Worm (Caenorhabditis elegans) whole organism, L4 larva: ENCODE data around the gene gldi-6.
A peak's percentile ranks its signal among the peaks of the same experiment; 100 is the strongest.

ENCODE experiments used
- F44E2.7 ChIP-seq: fragments of 200-800 bp; sonication (Bioruptor generic); IDR thresholded peaks from 2 replicates; pipeline ENCODE4 v2.1.2; 2022; ENCODE audit warnings: missing genetic modification characterization, missing compliant biosample characterization
- R02D3.7 ChIP-seq: fragments of 150-350 bp; sonication (generic microtip); optimal IDR thresholded peaks from 3 replicates; lab custom pipeline; 2014; ENCODE audit warnings: missing biosample characterization, missing genetic modification characterization
- T20F7.1 ChIP-seq: fragments of 200-800 bp; sonication (Bioruptor generic); optimal IDR thresholded peaks from 2 replicates; lab custom pipeline; 2018; ENCODE audit warnings: mild to moderate bottlenecking, missing genetic modification characterization, missing compliant biosample characterization
- Y75B8A.6 ChIP-seq: fragments of 200-800 bp; sonication (Bioruptor generic); IDR thresholded peaks from 2 replicates; pipeline ENCODE4 v1.3.6; 2022; ENCODE audit warnings: missing genetic modification reagents, missing genetic modification characterization, missing compliant biosample characterization
- ZK337.2 ChIP-seq: fragments of 200-800 bp; sonication (Bioruptor generic); IDR thresholded peaks from 2 replicates; pipeline ENCODE4 v1.3.6; 2022; ENCODE audit warnings: missing genetic modification reagents, missing genetic modification characterization, missing compliant biosample characterization
- ZK546.5 ChIP-seq, 2 experiments: sonication (generic microtip); optimal IDR thresholded peaks; 2 replicates each; lab custom pipeline; 2017; ENCODE audit warnings: missing biosample characterization in 2 of 2, missing genetic modification characterization in 2 of 2
- aly-2 ChIP-seq: sonication (generic microtip); optimal IDR thresholded peaks from 2 replicates; lab custom pipeline; 2018; ENCODE audit warnings: missing biosample characterization, missing genetic modification characterization
- arid-1 ChIP-seq: fragments of 200-800 bp; sonication (Bioruptor generic); conservative IDR thresholded peaks from 2 replicates; pipeline ENCODE4 v1.3.6; 2022; ENCODE audit warnings: missing genetic modification reagents, missing genetic modification characterization, missing compliant biosample characterization
- ceh-20 ChIP-seq: fragments of 200-800 bp; sonication (Bioruptor generic); IDR thresholded peaks from 2 replicates; pipeline ENCODE4 v1.3.6; 2022; ENCODE audit warnings: missing genetic modification reagents, missing genetic modification characterization, missing compliant biosample characterization
- ceh-82 ChIP-seq: sonication (generic microtip); optimal IDR thresholded peaks from 2 replicates; lab custom pipeline; 2017; ENCODE audit warnings: missing biosample characterization, missing genetic modification characterization
- ces-1 ChIP-seq: fragments of 150-350 bp; sonication (generic microtip); optimal IDR thresholded peaks from 4 replicates; lab custom pipeline; 2014; ENCODE audit warnings: missing biosample characterization, missing genetic modification reagents, missing genetic modification characterization
- daf-16 ChIP-seq, 3 experiments: sonication (generic microtip); optimal IDR thresholded peaks; 2 replicates each; lab custom pipeline; 2016 to 2017; ENCODE audit warnings: missing genetic modification characterization in 3 of 3, missing genetic modification reagents in 3 of 3, mild to moderate bottlenecking in 2 of 3, missing compliant biosample characterization in 2 of 3, missing biosample characterization in 1 of 3, moderate library complexity in 1 of 3
- daf-19 ChIP-seq: fragments of 200-800 bp; sonication (Bioruptor generic); conservative IDR thresholded peaks from 2 replicates; pipeline ENCODE4 v1.3.6; 2022; ENCODE audit warnings: missing genetic modification characterization, missing compliant biosample characterization
- daf-8 ChIP-seq: fragments of 200-800 bp; sonication (Bioruptor generic); IDR thresholded peaks from 2 replicates; pipeline ENCODE4 v1.3.6; 2022; ENCODE audit warnings: missing genetic modification characterization, missing compliant biosample characterization
- dmd-6 ChIP-seq: fragments of 200-800 bp; sonication (Bioruptor generic); IDR thresholded peaks from 2 replicates; pipeline ENCODE4 v1.3.6; 2022; ENCODE audit warnings: missing genetic modification reagents, missing genetic modification characterization, missing compliant biosample characterization
- dmd-9 ChIP-seq: fragments of 200-800 bp; sonication (Bioruptor generic); IDR thresholded peaks from 2 replicates; pipeline ENCODE4 v1.3.6; 2022; ENCODE audit warnings: missing genetic modification reagents, missing genetic modification characterization, missing compliant biosample characterization
- dpl-1 ChIP-seq: fragments of 150-350 bp; optimal IDR thresholded peaks from 2 replicates; lab custom pipeline; 2014; ENCODE audit warnings: missing biosample characterization, missing genetic modification reagents, missing genetic modification characterization
- duxl-1 ChIP-seq: sonication (generic microtip); optimal IDR thresholded peaks from 2 replicates; lab custom pipeline; 2016; ENCODE audit warnings: mild to moderate bottlenecking, missing genetic modification characterization, moderate library complexity, missing compliant biosample characterization; ENCODE audit not compliant: poor library complexity
- dve-1 ChIP-seq: sonication (generic microtip); optimal IDR thresholded peaks from 2 replicates; lab custom pipeline; 2017; ENCODE audit warnings: antibody characterized with exemption, mild to moderate bottlenecking, missing genetic modification characterization, missing compliant biosample characterization; ENCODE audit not compliant: insufficient read depth
- hif-1 ChIP-seq, 2 experiments: sonication (generic microtip); optimal IDR thresholded peaks; 2 replicates each; lab custom pipeline; 2016 to 2017; ENCODE audit warnings: missing compliant biosample characterization in 2 of 2, missing genetic modification characterization in 2 of 2, missing genetic modification reagents in 2 of 2, missing genotype in 2 of 2, mild to moderate bottlenecking in 1 of 2
- hlh-11 ChIP-seq: fragments of 200-800 bp; sonication (Bioruptor generic); optimal IDR thresholded peaks from 2 replicates; lab custom pipeline; 2018; ENCODE audit warnings: mild to moderate bottlenecking, missing genetic modification characterization, missing compliant biosample characterization
- hlh-30 ChIP-seq: sonication (generic microtip); optimal IDR thresholded peaks from 2 replicates; lab custom pipeline; 2017; ENCODE audit warnings: antibody characterized with exemption, mild to moderate bottlenecking, missing genetic modification characterization, missing compliant biosample characterization; ENCODE audit not compliant: insufficient read depth
- jun-1 ChIP-seq: fragments of 150-350 bp; optimal IDR thresholded peaks from 2 replicates; lab custom pipeline; 2014; ENCODE audit warnings: missing biosample characterization, missing genetic modification reagents, missing genetic modification characterization
- lin-1 ChIP-seq: fragments of 200-800 bp; sonication (Bioruptor generic); IDR thresholded peaks from 2 replicates; pipeline ENCODE4 v1.3.6; 2022; ENCODE audit warnings: missing genetic modification reagents, missing genetic modification characterization, missing compliant biosample characterization
- lin-13 ChIP-seq: fragments of 150-350 bp; optimal IDR thresholded peaks from 2 replicates; lab custom pipeline; 2014; ENCODE audit warnings: missing biosample characterization, missing genetic modification reagents, missing genetic modification characterization
- lin-29 ChIP-seq: fragments of 200-800 bp; sonication (Bioruptor generic); IDR thresholded peaks from 2 replicates; pipeline ENCODE4 v1.3.6; 2022; ENCODE audit warnings: missing genetic modification reagents, missing genetic modification characterization, missing compliant biosample characterization
- lin-38 ChIP-seq: fragments of 200-800 bp; sonication (Bioruptor generic); IDR thresholded peaks from 2 replicates; pipeline ENCODE4 v1.3.6; 2022; ENCODE audit warnings: missing genetic modification reagents, missing genetic modification characterization, missing compliant biosample characterization
- lir-3 ChIP-seq: sonication (generic microtip); optimal IDR thresholded peaks from 2 replicates; lab custom pipeline; 2016; ENCODE audit warnings: mild to moderate bottlenecking, missing genetic modification characterization, missing compliant biosample characterization
- madf-9 ChIP-seq: fragments of 200-800 bp; sonication (Bioruptor generic); conservative IDR thresholded peaks from 2 replicates; pipeline ENCODE4 v1.3.6; 2022; ENCODE audit warnings: missing genetic modification reagents, missing genetic modification characterization, missing compliant biosample characterization
- mdl-1 ChIP-seq, 2 experiments: fragments of 150-350 bp in 1 of 2; sonication (generic microtip) in 1 of 2; optimal IDR thresholded peaks; 2 replicates each; lab custom pipeline; 2014 to 2017; ENCODE audit warnings: missing biosample characterization in 2 of 2, missing genetic modification characterization in 2 of 2
- mxl-2 ChIP-seq: fragments of 200-800 bp; sonication (Bioruptor generic); conservative IDR thresholded peaks from 2 replicates; pipeline ENCODE4 v1.3.6; 2022; ENCODE audit warnings: missing genetic modification reagents, missing genetic modification characterization, missing compliant biosample characterization
- nhr-102 ChIP-seq: sonication (generic microtip); optimal IDR thresholded peaks from 2 replicates; lab custom pipeline; 2016; ENCODE audit warnings: mild to moderate bottlenecking, missing genetic modification characterization, moderate library complexity, missing compliant biosample characterization
- nhr-11 ChIP-seq: fragments of 150-350 bp; optimal IDR thresholded peaks from 2 replicates; lab custom pipeline; 2014; ENCODE audit warnings: missing biosample characterization, missing genetic modification characterization
- nhr-28 ChIP-seq: fragments of 150-350 bp; optimal IDR thresholded peaks from 2 replicates; lab custom pipeline; 2014; ENCODE audit warnings: missing biosample characterization, missing genetic modification characterization
- nhr-41 ChIP-seq: fragments of 200-800 bp; sonication (Bioruptor generic); IDR thresholded peaks from 2 replicates; pipeline ENCODE4 v1.3.6; 2022; ENCODE audit warnings: missing genetic modification reagents, missing genetic modification characterization, missing compliant biosample characterization
- nhr-42 ChIP-seq: fragments of 200-800 bp; sonication (Bioruptor generic); IDR thresholded peaks from 2 replicates; pipeline ENCODE4 v1.3.6; 2022; ENCODE audit warnings: missing genetic modification characterization, missing compliant biosample characterization
- nhr-77 ChIP-seq: fragments of 150-350 bp; optimal IDR thresholded peaks from 2 replicates; lab custom pipeline; 2014; ENCODE audit warnings: missing biosample characterization, missing genetic modification characterization
- php-3 ChIP-seq: fragments of 200-800 bp; sonication (Bioruptor generic); IDR thresholded peaks from 2 replicates; pipeline ENCODE4 v1.3.6; 2022; ENCODE audit warnings: missing genetic modification reagents, missing genetic modification characterization, missing compliant biosample characterization
- pqm-1 ChIP-seq: sonication (generic microtip); optimal IDR thresholded peaks from 2 replicates; lab custom pipeline; 2017; ENCODE audit warnings: missing biosample characterization, missing genetic modification characterization
- sdz-12 ChIP-seq: fragments of 200-800 bp; sonication (Bioruptor generic); optimal IDR thresholded peaks from 2 replicates; lab custom pipeline; 2018; ENCODE audit warnings: mild to moderate bottlenecking, missing genetic modification characterization, missing compliant biosample characterization
- set-16 ChIP-seq: fragments of 200-800 bp; sonication (Bioruptor generic); IDR thresholded peaks from 2 replicates; pipeline ENCODE4 v1.3.6; 2022; ENCODE audit warnings: missing genetic modification reagents, missing genetic modification characterization, missing compliant biosample characterization
- skn-1 ChIP-seq: fragments of 150-350 bp; optimal IDR thresholded peaks from 2 replicates; lab custom pipeline; 2014; ENCODE audit warnings: missing biosample characterization, missing genetic modification characterization
- tag-97 ChIP-seq: fragments of 200-800 bp; sonication (Bioruptor generic); IDR thresholded peaks from 2 replicates; pipeline ENCODE4 v1.3.6; 2022; ENCODE audit warnings: missing genetic modification characterization, missing compliant biosample characterization
- unc-39 ChIP-seq: sonication (generic microtip); optimal IDR thresholded peaks from 2 replicates; lab custom pipeline; 2017; ENCODE audit warnings: missing biosample characterization, missing genetic modification characterization
- vab-7 ChIP-seq: fragments of 200-800 bp; sonication (Bioruptor generic); IDR thresholded peaks from 2 replicates; pipeline ENCODE4 v1.3.6; 2022; ENCODE audit warnings: missing genetic modification reagents, missing genetic modification characterization, missing compliant biosample characterization
- zfp-2 ChIP-seq: sonication (generic microtip); optimal IDR thresholded peaks from 2 replicates; lab custom pipeline; 2016; ENCODE audit warnings: mild to moderate bottlenecking, missing genetic modification characterization, missing compliant biosample characterization
- zip-2 ChIP-seq: fragments of 150-350 bp; optimal IDR thresholded peaks from 2 replicates; lab custom pipeline; 2014; ENCODE audit warnings: missing biosample characterization, missing genetic modification characterization

gldi-6 gene

DNA sequence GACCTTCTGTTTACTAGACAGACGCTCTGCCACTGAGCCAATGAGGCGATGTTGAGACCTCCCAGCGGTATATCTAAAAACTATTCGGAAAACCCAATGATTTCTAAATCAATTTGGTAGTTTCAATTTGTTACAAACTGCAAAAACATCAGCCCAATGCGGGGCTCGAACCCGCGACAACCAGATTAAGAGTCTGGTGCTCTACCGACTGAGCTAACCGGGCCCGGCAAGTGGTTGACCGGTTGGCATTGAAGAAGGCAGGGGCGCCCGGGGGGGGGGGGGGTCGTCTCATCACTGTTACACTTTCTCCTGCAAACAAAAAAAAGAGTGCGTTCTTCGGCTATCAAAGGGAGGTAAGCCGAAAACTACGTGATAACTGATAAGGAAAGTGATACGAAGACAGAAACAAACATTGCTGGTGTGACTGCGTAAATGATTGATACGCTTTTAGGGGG lies 7.5 kb upstream of the gldi-6 start (continued):
- TF ChIP-seq F44E2.7 (GFP tag; lab: Robert Waterston, UW): peak; percentile 77; the same call in 1 of the 2 replicates
- TF ChIP-seq lin-1 (GFP tag; lab: Robert Waterston, UW): 0 out of 2 replicates have a peak, but pooled peaks have one; percentile 65
- peak; percentile 55 for TF ChIP-seq dve-1 (tag; lab: Kevin White, UChicago)
- TF ChIP-seq lin-29 (GFP tag; lab: Robert Waterston, UW): no peak
- TF ChIP-seq, all 104 proteins: peak for 55

DNA sequence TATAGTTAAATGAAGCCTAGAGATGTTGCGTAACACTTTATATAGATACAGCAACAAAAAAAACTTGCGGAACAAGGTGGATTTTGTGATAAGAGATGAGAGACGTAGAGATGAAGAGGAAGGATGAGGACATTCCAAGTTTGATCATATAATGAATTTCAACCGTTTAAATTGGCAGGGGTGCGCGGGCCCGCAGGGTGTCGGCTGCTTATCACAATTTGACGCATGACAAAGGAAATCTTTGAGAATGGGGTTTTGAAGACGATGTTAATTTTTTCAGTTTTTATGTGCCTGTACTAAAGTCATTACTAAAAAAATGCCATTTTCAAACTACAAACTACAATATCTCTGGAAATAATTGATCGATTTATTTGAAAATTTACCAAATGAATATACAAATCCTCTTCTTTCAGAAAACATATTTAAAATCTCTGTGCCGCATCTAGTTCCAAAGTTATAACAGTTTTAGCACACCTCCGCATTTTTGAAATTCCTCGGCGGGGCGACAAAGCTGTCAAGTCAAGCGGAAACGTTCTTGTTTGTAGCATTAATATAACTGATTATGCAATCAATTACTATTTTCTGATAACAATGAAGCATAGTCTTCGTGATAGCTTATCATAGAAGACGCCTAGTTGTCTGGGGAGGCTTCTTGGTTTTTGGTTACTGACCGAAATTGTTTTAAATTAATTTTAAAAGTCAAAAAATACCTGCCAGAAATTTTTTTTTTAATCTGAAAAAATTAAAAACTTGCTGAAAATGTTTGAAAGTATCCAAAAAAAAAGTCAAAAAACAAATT lies 6.7 kb upstream of the gldi-6 start:
- TF ChIP-seq set-16: no peak
- peak; percentile 60 for TF ChIP-seq nhr-28
- no peak for TF ChIP-seq T20F7.1 (GFP tag; lab: Kevin White, UChicago)
- TF ChIP-seq madf-9 (GFP tag; lab: Robert Waterston, UW): no peak
- TF ChIP-seq mxl-2 (GFP tag; lab: Robert Waterston, UW): no peak
- TF ChIP-seq arid-1: no peak
- TF ChIP-seq daf-8 (GFP tag; lab: Robert Waterston, UW): no peak
- no peak for TF ChIP-seq lin-13 (GFP tag; lab: Kevin White, UChicago)
- no peak for TF ChIP-seq lir-3 (tag; lab: Kevin White, UChicago)
- no peak for TF ChIP-seq zfp-2 (tag; lab: Kevin White, UChicago)
- TF ChIP-seq dmd-6 (GFP tag; lab: Robert Waterston, UW): peak; percentile 63
- TF ChIP-seq dmd-9 (GFP tag; lab: Robert Waterston, UW): no peak
- no peak for TF ChIP-seq nhr-11 (tag; lab: Kevin White, UChicago)
- no peak for TF ChIP-seq skn-1 (tag; lab: Kevin White, UChicago)
- no peak for TF ChIP-seq nhr-102 (tag; lab: Kevin White, UChicago)
- TF ChIP-seq ces-1 (GFP tag; lab: Kevin White, UChicago): no peak
- TF ChIP-seq aly-2 (tag; lab: Kevin White, UChicago): no peak
- no peak for TF ChIP-seq tag-97 (GFP tag; lab: Robert Waterston, UW)
- TF ChIP-seq hlh-30 (tag; lab: Kevin White, UChicago): no peak
- TF ChIP-seq ceh-82 (tag; lab: Kevin White, UChicago): no peak
- no peak for TF ChIP-seq vab-7 (GFP tag; lab: Robert Waterston, UW)
- no peak for TF ChIP-seq Y75B8A.6 (GFP tag; lab: Robert Waterston, UW)
- TF ChIP-seq duxl-1 (tag; lab: Kevin White, UChicago): no peak
- TF ChIP-seq pqm-1 (tag; lab: Kevin White, UChicago): peak; percentile 55
- TF ChIP-seq jun-1 (tag; lab: Kevin White, UChicago): no peak
- TF ChIP-seq ZK337.2 (GFP tag; lab: Robert Waterston, UW): no peak
- no peak for TF ChIP-seq zip-2 (tag; lab: Kevin White, UChicago)
- TF ChIP-seq php-3 (GFP tag; lab: Robert Waterston, UW): 0 out of 2 replicates have a peak, but pooled peaks have one; percentile 22
- no peak for TF ChIP-seq nhr-42 (GFP tag; lab: Robert Waterston, UW)

DNA sequence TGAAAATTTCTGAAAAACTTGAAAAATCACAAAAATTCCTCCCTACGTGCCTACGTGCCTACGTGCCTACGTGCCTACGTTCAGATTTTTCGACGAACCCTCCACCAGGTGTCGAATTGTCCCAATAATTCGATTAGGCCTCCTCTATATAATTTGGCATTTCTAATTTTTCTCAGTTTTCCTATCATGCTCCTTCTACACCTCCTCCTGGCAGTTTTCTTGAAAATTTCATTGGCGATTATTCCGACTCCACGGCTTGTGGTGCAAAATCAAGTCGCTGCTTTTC lies 6.2 kb upstream of the gldi-6 start, which contains the start of gene C16C8.17:
Gene C16C8.17, plus strand, starts transcription at position 187 of the 286 bp plus-strand sequence.
- TF ChIP-seq ZK337.2 (GFP tag; lab: Robert Waterston, UW) (no peak), zip-2 (tag; lab: Kevin White, UChicago) (no peak), lin-38 (GFP tag; lab: Robert Waterston, UW) (no peak), ZK546.5 (tag; optimal IDR thresholded peaks at IDR 0.05; lab: Kevin White, UChicago) (no peak), dmd-6 (GFP tag; lab: Robert Waterston, UW) (no peak), dve-1 (tag; lab: Kevin White, UChicago) (no peak), daf-16 (GFP tag; optimal IDR thresholded peaks at IDR 0.05; lab: Kevin White, UChicago) (no peak), daf-16 (tag; optimal IDR thresholded peaks at IDR 0.05; lab: Kevin White, UChicago) (no peak), dpl-1 (GFP tag; lab: Kevin White, UChicago) (no peak), mdl-1 (tag; optimal IDR thresholded peaks at IDR 0.05; lab: Kevin White, UChicago) (no peak), R02D3.7 (tag; lab: Kevin White, UChicago) (no peak), nhr-41 (GFP tag; lab: Robert Waterston, UW) (no peak), unc-39 (no peak), sdz-12 (GFP tag; lab: Kevin White, UChicago) (no peak), nhr-77 (tag; lab: Kevin White, UChicago) (no peak), hlh-11 (tag; lab: Kevin White, UChicago) (no peak), ceh-20 (GFP tag; lab: Robert Waterston, UW) (no peak), daf-19 (GFP tag; lab: Robert Waterston, UW) (no peak), hif-1 (tag; optimal IDR thresholded peaks at IDR 0.05; lab: Kevin White, UChicago) (no peak)
